Worm (Caenorhabditis elegans): ENCODE data around the gene acr-18.
A peak's percentile ranks its signal among the peaks of the same experiment; 100 is the strongest.

The acr-18 gene

ce11 chrV:15562541-15562940, 3.6 kb upstream of the acr-18 start:
- no peak for TF ChIP-seq fkh-6 (tag; optimal IDR thresholded peaks at IDR 0.05)
- TF ChIP-seq ceh-31 (tag; optimal IDR thresholded peaks at IDR 0.05) = no peak
- TF ChIP-seq K09A11.1 (tag; optimal IDR thresholded peaks at IDR 0.05; ENCODE audit: insufficient read depth) = no peak
- TF ChIP-seq nfya-1 (tag; optimal IDR thresholded peaks at IDR 0.05) = peak; percentile 62
- no peak for TF ChIP-seq sox-2 (GFP tag; IDR thresholded peaks at IDR 0.05)

- no peak for TF ChIP-seq pat-9 (tag; optimal IDR thresholded peaks at IDR 0.05)
- TF ChIP-seq unc-86 (tag; optimal IDR thresholded peaks at IDR 0.05) = no peak
- TF ChIP-seq pha-2 (tag; optimal IDR thresholded peaks at IDR 0.05) = no peak
- no peak for TF ChIP-seq nfya-1 (tag; optimal IDR thresholded peaks at IDR 0.05)
- no peak for TF ChIP-seq dve-1 (tag; optimal IDR thresholded peaks at IDR 0.05)
- no peak for TF ChIP-seq odd-2 (tag; optimal IDR thresholded peaks at IDR 0.05)
- TF ChIP-seq elt-2 (tag; optimal IDR thresholded peaks at IDR 0.05) = no peak
- no peak for TF ChIP-seq T23F11.4 (GFP tag; optimal IDR thresholded peaks at IDR 0.05)
- no peak for TF ChIP-seq fax-1 (tag; optimal IDR thresholded peaks at IDR 0.05)
- no peak for TF ChIP-seq Y22D7AL.16 (tag; optimal IDR thresholded peaks at IDR 0.05)
These were observed 782 bp upstream of the acr-18 start for ce11 chrV:15559729-15560128.

ce11 chrV:15553869-15554268, 5.1 kb downstream of the acr-18 start:
- no peak for TF ChIP-seq pha-4 (tag; optimal IDR thresholded peaks at IDR 0.05)
- TF ChIP-seq Y22D7AL.16 (tag; optimal IDR thresholded peaks at IDR 0.05) = peak; percentile 22
- peak; percentile 27 for TF ChIP-seq pat-9 (tag; optimal IDR thresholded peaks at IDR 0.05)
- peak; percentile 25 for TF ChIP-seq C08G9.2 (tag; optimal IDR thresholded peaks at IDR 0.05)
- TF ChIP-seq elt-2 (tag; optimal IDR thresholded peaks at IDR 0.05) = peak; percentile 48
- TF ChIP-seq ahr-1 (tag; optimal IDR thresholded peaks at IDR 0.05) = no peak
- peak; percentile 23 for TF ChIP-seq ttx-3 (tag; optimal IDR thresholded peaks at IDR 0.05)
- peak; percentile 1 for TF ChIP-seq dve-1 (tag; optimal IDR thresholded peaks at IDR 0.05)
- TF ChIP-seq lin-11 (tag; optimal IDR thresholded peaks at IDR 0.05) = peak; percentile 15
- TF ChIP-seq npax-4 (tag; optimal IDR thresholded peaks at IDR 0.05) = peak; percentile 6
- peak; percentile 15 for TF ChIP-seq hlh-15 (tag; optimal IDR thresholded peaks at IDR 0.05)
- TF ChIP-seq eyg-1 (tag; optimal IDR thresholded peaks at IDR 0.05) = no peak
- TF ChIP-seq ceh-6 (GFP tag; optimal IDR thresholded peaks at IDR 0.05) = peak; percentile 12
- TF ChIP-seq pqm-1 (tag; optimal IDR thresholded peaks at IDR 0.05) = no peak
- TF ChIP-seq sox-4 (tag; optimal IDR thresholded peaks at IDR 0.05) = peak; percentile 44
- TF ChIP-seq ceh-45 (GFP tag; IDR thresholded peaks at IDR 0.05) = 0 out of 2 replicates have a peak, but pooled peaks have one; percentile 41
- peak; percentile 46 for TF ChIP-seq gmeb-2 (tag; optimal IDR thresholded peaks at IDR 0.05)
- no peak for TF ChIP-seq F13H6.1 (tag; optimal IDR thresholded peaks at IDR 0.05)
- TF ChIP-seq nhr-232 (tag; optimal IDR thresholded peaks at IDR 0.05) = peak; percentile 43
- TF ChIP-seq ceh-19 (GFP tag; optimal IDR thresholded peaks at IDR 0.05) = peak; percentile 25
- no peak for TF ChIP-seq ceh-48 (tag; optimal IDR thresholded peaks at IDR 0.05)
- no peak for TF ChIP-seq ceh-22 (tag; optimal IDR thresholded peaks at IDR 0.05)
- peak; percentile 38 for TF ChIP-seq K02D7.2 (tag; optimal IDR thresholded peaks at IDR 0.05)
- TF ChIP-seq rnt-1 (tag; optimal IDR thresholded peaks at IDR 0.05) = peak; percentile 13
- TF ChIP-seq C38D4.7 (GFP tag; optimal IDR thresholded peaks at IDR 0.05) = peak; percentile 35
- no peak for TF ChIP-seq ztf-16 (tag; optimal IDR thresholded peaks at IDR 0.05)
- no peak for TF ChIP-seq ceh-30 (tag; optimal IDR thresholded peaks at IDR 0.05)
- TF ChIP-seq hlh-6 (tag; optimal IDR thresholded peaks at IDR 0.05) = peak; percentile 71
- TF ChIP-seq hlh-30 (tag; optimal IDR thresholded peaks at IDR 0.05; ENCODE audit: insufficient read depth) = no peak
- TF ChIP-seq syd-9 (tag; optimal IDR thresholded peaks at IDR 0.05) = peak; percentile 23
- peak; percentile 71 for TF ChIP-seq che-1 (tag; optimal IDR thresholded peaks at IDR 0.05)
